Worm (Caenorhabditis elegans) whole organism, mixed stage, embryonic: ENCODE data around the gene C35D10.10.

ENCODE experiments used
- M03D4.4 ChIP-seq: sonication (generic microtip); optimal IDR thresholded peaks from 2 replicates; lab custom pipeline; 2017; ENCODE audit warnings: mild to moderate bottlenecking, missing genetic modification characterization, missing compliant biosample characterization
- bed-3 ChIP-seq: fragments of 200-800 bp; sonication (Bioruptor generic); optimal IDR thresholded peaks from 3 replicates; lab custom pipeline; 2018; ENCODE audit warnings: mild to moderate bottlenecking, missing genetic modification characterization, moderate library complexity, missing compliant biosample characterization
- blmp-1 ChIP-seq: fragments of 150-350 bp; optimal IDR thresholded peaks from 2 replicates; lab custom pipeline; 2014; ENCODE audit warnings: missing biosample characterization, missing genetic modification characterization
- ceh-39 ChIP-seq: fragments of 150-350 bp; optimal IDR thresholded peaks from 2 replicates; lab custom pipeline; 2014; ENCODE audit warnings: missing biosample characterization, missing genetic modification characterization
- ceh-43 ChIP-seq: fragments of 200-800 bp; sonication (Bioruptor generic); optimal IDR thresholded peaks from 2 replicates; lab custom pipeline; 2018; ENCODE audit warnings: mild to moderate bottlenecking, missing genetic modification characterization, moderate library complexity, missing compliant biosample characterization
- ceh-83 ChIP-seq: fragments of 200-800 bp; sonication (Bioruptor generic); optimal IDR thresholded peaks from 2 replicates; lab custom pipeline; 2018; ENCODE audit warnings: mild to moderate bottlenecking, missing genetic modification characterization, missing compliant biosample characterization
- ces-1 ChIP-seq: fragments of 150-350 bp; optimal IDR thresholded peaks from 2 replicates; lab custom pipeline; 2014; ENCODE audit warnings: missing biosample characterization, missing genetic modification reagents, missing genetic modification characterization
- cnd-1 ChIP-seq: fragments of 200-800 bp; sonication (Bioruptor generic); optimal IDR thresholded peaks from 2 replicates; lab custom pipeline; 2018; ENCODE audit warnings: mild to moderate bottlenecking, missing genetic modification characterization, missing compliant biosample characterization
- drap-1 ChIP-seq: fragments of 200-800 bp; sonication (Bioruptor generic); optimal IDR thresholded peaks from 3 replicates; lab custom pipeline; 2018; ENCODE audit warnings: mild to moderate bottlenecking, missing genetic modification characterization, missing compliant biosample characterization
- elt-1 ChIP-seq: sonication (generic microtip); optimal IDR thresholded peaks from 2 replicates; lab custom pipeline; 2017; ENCODE audit warnings: missing genetic modification characterization, mild to moderate bottlenecking, missing compliant biosample characterization, antibody characterized with exemption, moderate library complexity, borderline replicate concordance; ENCODE audit not compliant: insufficient read depth
- ham-2 ChIP-seq: fragments of 200-800 bp; sonication (Bioruptor generic); optimal IDR thresholded peaks from 2 replicates; lab custom pipeline; 2018; ENCODE audit warnings: mild to moderate bottlenecking, missing genetic modification characterization, missing compliant biosample characterization
- hlh-1 ChIP-seq: fragments of 150-350 bp; optimal IDR thresholded peaks from 2 replicates; lab custom pipeline; 2014; ENCODE audit warnings: missing biosample characterization, missing genetic modification reagents, missing genetic modification characterization
- lin-13 ChIP-seq: fragments of 150-350 bp; optimal IDR thresholded peaks from 2 replicates; lab custom pipeline; 2014; ENCODE audit warnings: missing biosample characterization, missing genetic modification characterization
- lin-32 ChIP-seq: fragments of 200-800 bp; sonication (Bioruptor generic); optimal IDR thresholded peaks from 2 replicates; lab custom pipeline; 2018; ENCODE audit warnings: mild to moderate bottlenecking, missing genetic modification characterization, missing compliant biosample characterization
- lsy-2 ChIP-seq: fragments of 150-350 bp; optimal IDR thresholded peaks from 2 replicates; lab custom pipeline; 2014; ENCODE audit warnings: missing biosample characterization, missing genetic modification characterization
- mep-1 ChIP-seq: fragments of 150-350 bp; optimal IDR thresholded peaks from 2 replicates; lab custom pipeline; 2017; ENCODE audit warnings: missing biosample characterization, missing genetic modification reagents, missing genetic modification characterization, inconsistent platforms
- mls-2 ChIP-seq: sonication (generic microtip); optimal IDR thresholded peaks from 2 replicates; lab custom pipeline; 2016; ENCODE audit warnings: mild to moderate bottlenecking, missing genetic modification characterization, moderate library complexity, missing compliant biosample characterization
- nhr-2 ChIP-seq: fragments of 150-350 bp; optimal IDR thresholded peaks from 2 replicates; lab custom pipeline; 2014; ENCODE audit warnings: missing biosample characterization, missing genetic modification characterization
- nhr-237 ChIP-seq: fragments of 150-350 bp; optimal IDR thresholded peaks from 2 replicates; lab custom pipeline; 2014; ENCODE audit warnings: missing biosample characterization, missing genetic modification characterization
- nhr-28 ChIP-seq: fragments of 150-350 bp; optimal IDR thresholded peaks from 2 replicates; lab custom pipeline; 2014; ENCODE audit warnings: missing biosample characterization, missing genetic modification characterization
- pha-4 ChIP-seq: fragments of 150-350 bp; optimal IDR thresholded peaks from 2 replicates; lab custom pipeline; 2018; ENCODE audit warnings: missing biosample characterization, missing genetic modification reagents, missing genetic modification characterization
- sem-2 ChIP-seq: fragments of 200-800 bp; sonication (Bioruptor generic); optimal IDR thresholded peaks from 2 replicates; lab custom pipeline; 2018; ENCODE audit warnings: mild to moderate bottlenecking, missing genetic modification characterization, missing compliant biosample characterization
- snpc-4 ChIP-seq: fragments of 150-350 bp; optimal IDR thresholded peaks from 2 replicates; lab custom pipeline; 2014; ENCODE audit warnings: missing biosample characterization, missing genetic modification characterization
- sptf-1 ChIP-seq: sonication (generic microtip); optimal IDR thresholded peaks from 2 replicates; lab custom pipeline; 2017; ENCODE audit warnings: mild to moderate bottlenecking, missing genetic modification characterization, moderate library complexity, missing compliant biosample characterization
- tbx-8 ChIP-seq: fragments of 200-800 bp; sonication (Bioruptor generic); optimal IDR thresholded peaks from 2 replicates; lab custom pipeline; 2018; ENCODE audit warnings: mild to moderate bottlenecking, missing genetic modification characterization, moderate library complexity, missing compliant biosample characterization
- unc-120 ChIP-seq: sonication (generic microtip); optimal IDR thresholded peaks from 2 replicates; lab custom pipeline; 2017; ENCODE audit warnings: missing genetic modification characterization, missing compliant biosample characterization; ENCODE audit not compliant: poor library complexity, severe bottlenecking
- unc-39 ChIP-seq: fragments of 150-350 bp; optimal IDR thresholded peaks from 2 replicates; lab custom pipeline; 2014; ENCODE audit warnings: missing biosample characterization, missing genetic modification characterization
- unc-62 ChIP-seq: fragments of 150-350 bp; optimal IDR thresholded peaks from 2 replicates; lab custom pipeline; 2014; ENCODE audit warnings: missing biosample characterization, missing genetic modification reagents, missing genetic modification characterization
- zip-8 ChIP-seq: fragments of 150-350 bp; optimal IDR thresholded peaks from 2 replicates; lab custom pipeline; 2014; ENCODE audit warnings: missing biosample characterization, missing genetic modification characterization
- ztf-11 ChIP-seq: fragments of 150-350 bp; optimal IDR thresholded peaks from 2 replicates; lab custom pipeline; 2014; ENCODE audit warnings: missing biosample characterization, missing genetic modification characterization

C35D10.10 gene

DNA sequence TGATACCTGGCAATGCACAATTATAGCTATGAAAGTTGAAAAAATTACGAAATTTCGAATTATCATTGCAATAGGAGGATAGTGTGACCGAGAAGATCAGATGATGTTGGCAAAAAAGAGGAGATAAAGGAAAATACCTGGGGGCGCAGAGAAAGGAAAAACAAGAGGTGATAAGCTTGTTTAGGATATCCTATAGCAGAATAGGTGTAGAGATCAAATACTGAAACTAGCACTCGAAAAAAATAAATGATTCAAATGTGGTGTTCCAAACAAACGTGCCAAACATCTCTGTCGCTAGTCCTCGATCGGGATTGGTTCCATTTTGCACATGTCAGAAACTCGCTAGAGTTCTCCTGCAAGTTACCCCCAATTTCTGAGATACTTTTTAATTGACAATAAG is 32.2 kb downstream of the C35D10.10 start, which contains the start of gene F26A1.9:
TSS of gene F26A1.9 (minus strand) at position 101 of the 400 bp plus-strand sequence.
- TF ChIP-seq mls-2 (tag; lab: Kevin White, UChicago) (no peak), nhr-2 (no peak), mep-1 (no peak), lsy-2 (tag; lab: Kevin White, UChicago) (no peak), blmp-1 (tag; lab: Kevin White, UChicago) (no peak), M03D4.4 (tag; lab: Kevin White, UChicago) (no peak), elt-1 (tag; lab: Kevin White, UChicago) (no peak), unc-62 (no peak)

DNA sequence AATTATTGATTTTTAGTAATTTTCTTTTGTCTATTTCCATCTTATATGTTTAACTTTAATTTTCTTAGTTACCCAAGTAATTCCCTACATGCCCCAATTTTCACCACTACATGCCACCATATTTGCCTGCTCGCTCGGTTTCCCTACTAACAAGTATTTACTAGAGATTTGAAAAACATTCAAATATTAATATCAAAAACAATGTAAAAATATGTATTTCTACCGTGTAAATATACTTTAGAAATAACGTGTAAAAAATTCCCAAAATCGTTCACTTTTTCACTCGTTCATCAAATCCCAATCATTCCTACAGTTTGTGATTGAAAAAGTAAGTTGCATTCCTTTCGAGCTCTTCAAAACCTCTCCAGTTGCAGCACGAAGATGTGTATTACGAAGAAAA is 35.0 kb downstream of the C35D10.10 start, which contains the start of gene F26A1.3:
TSS of gene F26A1.3 (plus strand) at position 301 of the 400 bp plus-strand sequence.
- TF ChIP-seq unc-39 = no peak
- TF ChIP-seq ces-1 (GFP tag; lab: Kevin White, UChicago) = no peak
- TF ChIP-seq cnd-1 (tag; lab: Kevin White, UChicago) = no peak
- no peak for TF ChIP-seq tbx-8 (GFP tag; lab: Kevin White, UChicago)
- no peak for TF ChIP-seq drap-1 (GFP tag; lab: Kevin White, UChicago)
- TF ChIP-seq, all 35 proteins: peak for 0

DNA sequence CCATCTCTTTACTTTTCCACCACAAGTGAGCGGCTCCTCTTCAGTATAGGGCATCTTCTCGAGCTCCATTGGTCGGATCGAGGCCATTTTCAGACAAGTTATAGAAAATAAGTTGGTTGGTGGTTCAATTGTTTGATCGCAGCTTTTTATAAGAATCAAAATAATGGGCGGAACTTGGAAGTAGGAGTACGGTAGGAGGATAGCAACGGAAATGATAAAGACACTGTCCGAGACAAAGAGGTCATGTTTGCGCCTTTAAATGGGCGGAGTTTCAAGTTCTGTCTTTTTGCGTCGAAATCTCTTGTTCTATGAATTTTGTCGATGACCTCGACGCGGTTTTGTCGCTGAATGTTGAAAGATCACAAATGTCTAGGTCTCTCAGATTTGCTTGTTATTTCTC is 39.5 kb downstream of the C35D10.10 start, which contains the start of gene F26A1.8:
TSS of gene F26A1.8 (minus strand) at position 101 of the 400 bp plus-strand sequence.
- TF ChIP-seq sem-2 (no peak), elt-1 (tag; lab: Kevin White, UChicago) (no peak), ztf-11 (tag; lab: Kevin White, UChicago) (no peak), ham-2 (GFP tag; lab: Kevin White, UChicago) (no peak), nhr-2 (no peak), pha-4 (tag; lab: Kevin White, UChicago) (no peak), ceh-83 (GFP tag; lab: Kevin White, UChicago) (no peak), lin-13 (no peak), ces-1 (GFP tag; lab: Kevin White, UChicago) (no peak), cnd-1 (tag; lab: Kevin White, UChicago) (no peak), ceh-43 (GFP tag; lab: Kevin White, UChicago) (no peak)

DNA sequence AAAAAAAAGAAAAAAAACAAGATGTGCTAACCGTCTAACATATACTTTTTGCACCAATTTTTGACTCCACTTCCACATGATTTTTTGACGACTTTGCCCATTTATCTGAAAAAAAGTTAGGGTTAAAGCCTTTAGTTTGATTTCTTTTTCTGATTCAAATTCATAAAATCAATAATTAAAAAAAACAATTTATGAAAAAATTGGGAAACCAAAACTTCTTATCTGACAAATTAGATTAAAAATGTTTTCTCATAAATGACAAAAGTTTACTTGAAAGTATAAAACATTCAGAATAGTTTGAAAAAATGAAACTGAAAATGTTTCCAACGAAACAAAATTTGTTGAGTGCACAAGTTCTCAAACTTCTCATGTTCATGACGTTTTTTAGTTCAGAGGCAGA is 41.8 kb downstream of the C35D10.10 start, which contains the start of gene F26A1.7:
TSS of gene F26A1.7 (minus strand) at position 101 of the 400 bp plus-strand sequence.
- TF ChIP-seq drap-1 (GFP tag; lab: Kevin White, UChicago) (no peak), lin-32 (GFP tag; lab: Kevin White, UChicago) (no peak), blmp-1 (tag; lab: Kevin White, UChicago) (no peak), lsy-2 (tag; lab: Kevin White, UChicago) (no peak), sem-2 (no peak), sptf-1 (tag; lab: Kevin White, UChicago) (no peak), snpc-4 (no peak), nhr-237 (tag; lab: Kevin White, UChicago) (no peak), unc-39 (no peak), hlh-1 (tag; lab: Kevin White, UChicago) (no peak), zip-8 (no peak), ceh-83 (GFP tag; lab: Kevin White, UChicago) (no peak), lin-13 (no peak), ces-1 (GFP tag; lab: Kevin White, UChicago) (no peak), ceh-43 (GFP tag; lab: Kevin White, UChicago) (no peak), M03D4.4 (tag; lab: Kevin White, UChicago) (no peak), ceh-39 (tag; lab: Kevin White, UChicago) (no peak), nhr-28 (no peak)

DNA sequence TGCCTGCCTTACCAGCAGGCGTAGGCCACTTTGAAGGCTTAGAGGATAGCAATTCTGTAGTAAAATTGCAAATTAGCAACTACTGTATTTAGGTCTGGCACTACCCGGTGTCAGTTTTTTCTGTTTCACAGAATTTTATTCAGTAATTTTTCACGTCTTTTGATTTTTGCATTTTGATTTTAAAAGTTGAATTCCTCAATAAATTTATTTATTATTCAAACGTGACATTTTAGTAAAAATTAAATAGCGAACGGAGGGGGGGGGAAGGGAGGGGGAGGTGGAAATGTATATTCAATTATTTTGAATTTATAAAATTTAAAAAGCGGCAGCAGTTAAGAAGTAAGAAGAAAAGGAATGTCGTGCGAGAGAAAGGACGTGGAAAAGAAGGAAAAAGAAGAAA is 44.4 kb downstream of the C35D10.10 start, which contains the start of gene F26A1.4:
TSS of gene F26A1.4 (plus strand) at position 301 of the 400 bp plus-strand sequence.
- TF ChIP-seq M03D4.4 (tag; lab: Kevin White, UChicago) = no peak
- no peak for TF ChIP-seq bed-3 (GFP tag; lab: Kevin White, UChicago)
- TF ChIP-seq unc-62 = no peak
- TF ChIP-seq unc-39 = no peak
- TF ChIP-seq ztf-11 (tag; lab: Kevin White, UChicago) = no peak
- TF ChIP-seq lsy-2 (tag; lab: Kevin White, UChicago) = no peak
- TF ChIP-seq nhr-237 (tag; lab: Kevin White, UChicago) = no peak
- TF ChIP-seq ceh-39 (tag; lab: Kevin White, UChicago) = no peak
- no peak for TF ChIP-seq unc-120 (tag; lab: Kevin White, UChicago)
- no peak for TF ChIP-seq lin-32 (GFP tag; lab: Kevin White, UChicago)
- no peak for TF ChIP-seq hlh-1 (tag; lab: Kevin White, UChicago)
- TF ChIP-seq nhr-28 = no peak
- no peak for TF ChIP-seq tbx-8 (GFP tag; lab: Kevin White, UChicago)
- TF ChIP-seq zip-8 = no peak
